Worm (Caenorhabditis elegans): ENCODE measurements around the gene chil-27.

ce11 chrII:9468414-9468813, 9.3 kb upstream of the chil-27 start, which contains the start of gene chil-23:
- TF ChIP-seq ama-1 (optimal IDR thresholded peaks at IDR 0.05) (no peak), ceh-36 (tag; optimal IDR thresholded peaks at IDR 0.05) (no peak), hnd-1 (tag; optimal IDR thresholded peaks at IDR 0.05) (no peak)
